Fruit fly (Drosophila melanogaster) Kc167 (cell line): ENCODE data around the gene CG14185.

ENCODE experiments used
- Myc ChIP-seq: fragments of >200 bp; optimal IDR thresholded peaks from 2 replicates; lab custom pipeline; 2017; ENCODE audit warnings: missing external identifiers
- Sin3A ChIP-seq: fragments of >200 bp; optimal IDR thresholded peaks from 2 replicates; lab custom pipeline; 2018; ENCODE audit warnings: missing external identifiers
- h ChIP-seq: fragments of >200 bp; optimal IDR thresholded peaks from 3 replicates; lab custom pipeline; 2018; ENCODE audit warnings: missing external identifiers
- psq ChIP-seq: fragments of >200 bp; optimal IDR thresholded peaks from 2 replicates; lab custom pipeline; 2017; ENCODE audit warnings: missing external identifiers
- ttk ChIP-seq: sonication (Bioruptor generic); optimal IDR thresholded peaks from 2 replicates; lab custom pipeline; 2017; ENCODE audit warnings: missing external identifiers

- TF ChIP-seq psq (no peak), ttk (no peak), Myc (lab: Kevin White, UChicago) (no peak), Sin3A (lab: Kevin White, UChicago) (no peak), h (lab: Kevin White, UChicago) (no peak)
Measured at dm6 chr3L:20097312-20097711, 8.6 kb upstream of the CG14185 start.
